Fruit fly (Drosophila melanogaster): ENCODE data around the gene CG42815.

DNA sequence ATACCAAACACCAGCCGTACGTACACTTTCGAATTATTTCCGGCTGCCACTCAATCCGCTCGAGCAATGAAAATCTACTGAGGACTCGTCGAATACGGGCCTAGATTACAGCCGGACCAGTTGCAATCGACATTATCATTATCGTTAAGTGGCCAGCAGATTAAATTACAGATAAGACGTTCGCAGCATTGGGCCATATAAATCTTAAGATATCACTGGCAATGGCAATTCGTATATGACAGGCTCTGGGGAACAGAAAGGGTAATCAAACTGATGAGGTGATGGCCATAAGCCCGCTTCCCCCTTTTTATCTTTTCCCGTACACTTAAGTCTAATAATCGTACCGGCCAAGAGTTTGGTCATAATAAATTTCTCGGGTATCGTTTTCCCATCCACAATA is 22.8 kb upstream of the CG42815 start, which contains the start of gene Cln3:
- TF ChIP-seq Ets98B (GFP tag; IDR thresholded peaks at IDR 0.05) (no peak), Pif1B (GFP tag; optimal IDR thresholded peaks at IDR 0.05) (no peak), CG8159 (tag; optimal IDR thresholded peaks at IDR 0.05) (no peak), EcR (GFP tag; optimal IDR thresholded peaks at IDR 0.05) (no peak), Pif1A (GFP tag; optimal IDR thresholded peaks at IDR 0.05) (no peak), D1 (tag; optimal IDR thresholded peaks at IDR 0.05) (no peak), CG32121 (GFP tag; IDR thresholded peaks at IDR 0.05) (no peak), CG14655 (GFP tag; optimal IDR thresholded peaks at IDR 0.05) (no peak), fd96Ca (GFP tag; IDR thresholded peaks at IDR 0.05) (no peak), CG17806 (tag; optimal IDR thresholded peaks at IDR 0.05) (no peak), CG15710 (tag; optimal IDR thresholded peaks at IDR 0.05) (no peak), CG4496 (GFP tag; IDR thresholded peaks at IDR 0.05) (no peak), CG34367 (tag; optimal IDR thresholded peaks at IDR 0.05) (no peak), CG12605 (GFP tag; IDR thresholded peaks at IDR 0.05) (no peak)
